Worm (Caenorhabditis elegans) whole organism, late embryonic: ENCODE measurements around the gene K12H4.5.

Source experiments
- C08G9.2 ChIP-seq: sonication (generic microtip); optimal IDR thresholded peaks from 2 replicates; lab custom pipeline; 2016; ENCODE audit warnings: mild to moderate bottlenecking, missing genetic modification characterization, moderate library complexity, missing compliant biosample characterization
- C38D4.7 ChIP-seq: fragments of 200-800 bp; sonication (Bioruptor generic); optimal IDR thresholded peaks from 2 replicates; lab custom pipeline; 2018; ENCODE audit warnings: mild to moderate bottlenecking, missing genetic modification characterization, moderate library complexity, missing compliant biosample characterization
- K02D7.2 ChIP-seq: sonication (generic microtip); optimal IDR thresholded peaks from 2 replicates; lab custom pipeline; 2017; ENCODE audit warnings: mild to moderate bottlenecking, missing genetic modification characterization, missing compliant biosample characterization
- K09A11.1 ChIP-seq: sonication (generic microtip); optimal IDR thresholded peaks from 2 replicates; lab custom pipeline; 2017; ENCODE audit warnings: antibody characterized with exemption, mild to moderate bottlenecking, missing genetic modification characterization, missing compliant biosample characterization; ENCODE audit not compliant: insufficient read depth
- T23F11.4 ChIP-seq: fragments of 200-800 bp; sonication (Bioruptor generic); optimal IDR thresholded peaks from 2 replicates; lab custom pipeline; 2018; ENCODE audit warnings: mild to moderate bottlenecking, missing genetic modification characterization, missing compliant biosample characterization
- ahr-1 ChIP-seq: sonication (generic microtip); optimal IDR thresholded peaks from 2 replicates; lab custom pipeline; 2016; ENCODE audit warnings: missing genetic modification characterization, missing compliant biosample characterization
- ama-1 ChIP-seq: fragments of 150-350 bp; optimal IDR thresholded peaks from 2 replicates; lab custom pipeline; 2014
- ceh-14 ChIP-seq: sonication (generic microtip); optimal IDR thresholded peaks from 2 replicates; lab custom pipeline; 2016; ENCODE audit warnings: missing genotype, missing genetic modification characterization, missing compliant biosample characterization
- ceh-19 ChIP-seq: fragments of 200-800 bp; sonication (Bioruptor generic); optimal IDR thresholded peaks from 2 replicates; lab custom pipeline; 2018; ENCODE audit warnings: mild to moderate bottlenecking, missing genetic modification characterization, missing compliant biosample characterization
- ceh-22 ChIP-seq: sonication (generic microtip); optimal IDR thresholded peaks from 2 replicates; lab custom pipeline; 2017; ENCODE audit warnings: missing biosample characterization, missing genetic modification characterization
- ceh-30 ChIP-seq: fragments of 150-350 bp; optimal IDR thresholded peaks from 2 replicates; lab custom pipeline; 2014; ENCODE audit warnings: missing biosample characterization, missing genetic modification characterization
- ceh-31 ChIP-seq: sonication (generic microtip); optimal IDR thresholded peaks from 2 replicates; lab custom pipeline; 2016; ENCODE audit warnings: missing genetic modification characterization, missing compliant biosample characterization
- ceh-34 ChIP-seq: sonication (generic microtip); optimal IDR thresholded peaks from 2 replicates; lab custom pipeline; 2016; ENCODE audit warnings: mild to moderate bottlenecking, missing genetic modification characterization, missing compliant biosample characterization
- ceh-45 ChIP-seq: fragments of 200-800 bp; sonication (Bioruptor generic); IDR thresholded peaks from 2 replicates; pipeline ENCODE4 v1.3.6; 2022; ENCODE audit warnings: missing genetic modification reagents, missing genetic modification characterization, missing compliant biosample characterization
- ceh-48 ChIP-seq: sonication (generic microtip); optimal IDR thresholded peaks from 2 replicates; lab custom pipeline; 2016; ENCODE audit warnings: missing genetic modification characterization, inconsistent platforms, missing compliant biosample characterization
- ceh-6 ChIP-seq: fragments of 200-800 bp; sonication (Bioruptor generic); optimal IDR thresholded peaks from 2 replicates; lab custom pipeline; 2018; ENCODE audit warnings: mild to moderate bottlenecking, missing genetic modification characterization, missing compliant biosample characterization
- ceh-9 ChIP-seq: sonication (generic microtip); optimal IDR thresholded peaks from 2 replicates; lab custom pipeline; 2016; ENCODE audit warnings: mild to moderate bottlenecking, missing genetic modification characterization, inconsistent platforms, missing compliant biosample characterization
- dmd-4 ChIP-seq: sonication (generic microtip); optimal IDR thresholded peaks from 2 replicates; lab custom pipeline; 2016; ENCODE audit warnings: borderline replicate concordance, missing genetic modification characterization, missing compliant biosample characterization
- dve-1 ChIP-seq: sonication (generic microtip); optimal IDR thresholded peaks from 2 replicates; lab custom pipeline; 2017; ENCODE audit warnings: antibody characterized with exemption, mild to moderate bottlenecking, missing genetic modification characterization, missing compliant biosample characterization
- elt-2 ChIP-seq: sonication (generic microtip); optimal IDR thresholded peaks from 2 replicates; lab custom pipeline; 2016; ENCODE audit warnings: missing genetic modification reagents, missing genetic modification characterization, missing compliant biosample characterization
- elt-4 ChIP-seq: sonication (generic microtip); optimal IDR thresholded peaks from 2 replicates; lab custom pipeline; 2016; ENCODE audit warnings: missing genetic modification characterization, missing compliant biosample characterization
- fax-1 ChIP-seq: sonication (generic microtip); optimal IDR thresholded peaks from 2 replicates; lab custom pipeline; 2016; ENCODE audit warnings: missing genotype, missing genetic modification characterization, missing compliant biosample characterization
- fkh-10 ChIP-seq: fragments of 150-350 bp; optimal IDR thresholded peaks from 2 replicates; lab custom pipeline; 2014; ENCODE audit warnings: missing biosample characterization, missing genetic modification reagents, missing genetic modification characterization
- hlh-13 ChIP-seq: fragments of 200-800 bp; sonication (Bioruptor generic); optimal IDR thresholded peaks from 2 replicates; lab custom pipeline; 2018; ENCODE audit warnings: mild to moderate bottlenecking, missing genetic modification characterization, missing compliant biosample characterization
- hlh-30 ChIP-seq: sonication (generic microtip); optimal IDR thresholded peaks from 2 replicates; lab custom pipeline; 2017; ENCODE audit warnings: antibody characterized with exemption, missing genetic modification characterization, missing compliant biosample characterization; ENCODE audit not compliant: insufficient read depth
- hlh-6 ChIP-seq: sonication (generic microtip); optimal IDR thresholded peaks from 2 replicates; lab custom pipeline; 2016; ENCODE audit warnings: missing genotype, missing genetic modification characterization, missing compliant biosample characterization
- hlh-8 ChIP-seq: sonication (generic microtip); optimal IDR thresholded peaks from 2 replicates; lab custom pipeline; 2016; ENCODE audit warnings: missing genotype, missing genetic modification characterization, missing compliant biosample characterization
- madf-2 ChIP-seq: sonication (generic microtip); optimal IDR thresholded peaks from 2 replicates; lab custom pipeline; 2017; ENCODE audit warnings: missing genetic modification characterization, missing compliant biosample characterization
- mec-3 ChIP-seq: sonication (generic microtip); optimal IDR thresholded peaks from 2 replicates; lab custom pipeline; 2016; ENCODE audit warnings: borderline replicate concordance, missing genetic modification characterization, missing compliant biosample characterization
- nhr-11 ChIP-seq: fragments of 150-350 bp; optimal IDR thresholded peaks from 2 replicates; lab custom pipeline; 2014; ENCODE audit warnings: missing biosample characterization, missing genetic modification characterization
- nhr-232 ChIP-seq: sonication (generic microtip); optimal IDR thresholded peaks from 2 replicates; lab custom pipeline; 2016; ENCODE audit warnings: missing genetic modification characterization, missing compliant biosample characterization
- npax-4 ChIP-seq: sonication (generic microtip); optimal IDR thresholded peaks from 2 replicates; lab custom pipeline; 2016; ENCODE audit warnings: missing genetic modification characterization, missing compliant biosample characterization
- odd-2 ChIP-seq: sonication (generic microtip); optimal IDR thresholded peaks from 2 replicates; lab custom pipeline; 2017; ENCODE audit warnings: antibody characterized with exemption, mild to moderate bottlenecking, missing genetic modification characterization, missing compliant biosample characterization
- pat-9 ChIP-seq: fragments of 200-800 bp; sonication (Bioruptor generic); optimal IDR thresholded peaks from 2 replicates; lab custom pipeline; 2018; ENCODE audit warnings: mild to moderate bottlenecking, missing genetic modification characterization, moderate library complexity, missing compliant biosample characterization
- pax-1 ChIP-seq: fragments of 150-350 bp; optimal IDR thresholded peaks from 2 replicates; lab custom pipeline; 2014; ENCODE audit warnings: missing biosample characterization, missing genetic modification characterization
- pha-2 ChIP-seq: sonication (generic microtip); optimal IDR thresholded peaks from 2 replicates; lab custom pipeline; 2017; ENCODE audit warnings: mild to moderate bottlenecking, missing genetic modification characterization, missing compliant biosample characterization
- pros-1 ChIP-seq: fragments of 150-350 bp; optimal IDR thresholded peaks from 2 replicates; lab custom pipeline; 2014; ENCODE audit warnings: missing biosample characterization, missing genetic modification reagents, missing genetic modification characterization
- ref-2 ChIP-seq: sonication (generic microtip); optimal IDR thresholded peaks from 2 replicates; lab custom pipeline; 2016; ENCODE audit warnings: missing genetic modification characterization, missing compliant biosample characterization
- rnt-1 ChIP-seq: sonication (generic microtip); optimal IDR thresholded peaks from 2 replicates; lab custom pipeline; 2016; ENCODE audit warnings: missing genetic modification characterization, missing compliant biosample characterization
- sox-2 ChIP-seq: fragments of 200-800 bp; sonication (Bioruptor generic); IDR thresholded peaks from 2 replicates; pipeline ENCODE4 v1.3.6; 2022; ENCODE audit warnings: missing genetic modification reagents, missing genetic modification characterization, missing compliant biosample characterization
- sox-4 ChIP-seq: sonication (generic microtip); optimal IDR thresholded peaks from 2 replicates; lab custom pipeline; 2017; ENCODE audit warnings: mild to moderate bottlenecking, missing genetic modification characterization, inconsistent platforms, missing compliant biosample characterization
- syd-9 ChIP-seq: sonication (generic microtip); optimal IDR thresholded peaks from 2 replicates; lab custom pipeline; 2016; ENCODE audit warnings: mild to moderate bottlenecking, missing genetic modification characterization, moderate library complexity, missing compliant biosample characterization
- tbx-2 ChIP-seq: sonication (generic microtip); optimal IDR thresholded peaks from 2 replicates; lab custom pipeline; 2016; ENCODE audit warnings: missing genetic modification characterization, missing compliant biosample characterization
- tbx-7 ChIP-seq: sonication (generic microtip); optimal IDR thresholded peaks from 2 replicates; lab custom pipeline; 2016; ENCODE audit warnings: missing genotype, missing genetic modification characterization, missing compliant biosample characterization
- unc-3 ChIP-seq, 2 experiments: fragments of 200-800 bp in 1 of 2; sonication (Bioruptor generic) in 1 of 2; sonication (generic microtip) in 1 of 2; conservative IDR thresholded peaks in 1 of 2; optimal IDR thresholded peaks in 1 of 2; 2 replicates each; pipeline versions ENCODE4 v1.3.6 to Lab custom; 2016 to 2022; ENCODE audit warnings: missing compliant biosample characterization in 2 of 2, missing genetic modification characterization in 2 of 2, missing genetic modification reagents in 1 of 2
- unc-55 ChIP-seq: sonication (generic microtip); optimal IDR thresholded peaks from 2 replicates; lab custom pipeline; 2017; ENCODE audit warnings: missing biosample characterization, missing genetic modification reagents, missing genetic modification characterization
- unc-86 ChIP-seq: sonication (generic microtip); optimal IDR thresholded peaks from 2 replicates; lab custom pipeline; 2016; ENCODE audit warnings: missing genetic modification characterization, missing compliant biosample characterization
- zip-5 ChIP-seq: sonication (generic microtip); optimal IDR thresholded peaks from 2 replicates; lab custom pipeline; 2016; ENCODE audit warnings: missing genetic modification characterization, missing compliant biosample characterization

The K12H4.5 gene

DNA sequence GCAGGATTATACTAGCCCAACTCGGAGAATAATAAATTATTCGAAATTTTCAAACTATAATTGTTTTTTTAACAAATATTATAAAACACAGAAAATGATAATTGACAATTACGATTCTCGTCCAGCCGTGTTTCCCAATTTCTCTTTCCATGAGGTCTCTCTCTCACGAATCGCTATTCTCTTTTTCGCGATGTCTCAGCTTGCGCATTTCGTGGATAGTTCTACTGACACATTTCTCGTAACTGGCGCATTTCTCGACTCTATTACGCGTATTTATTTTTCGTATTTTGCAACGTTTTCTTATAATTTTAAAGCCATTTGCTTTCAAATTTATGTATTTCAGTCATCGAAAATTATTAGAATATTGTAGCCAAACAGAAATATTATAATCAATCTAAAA is 503 bp upstream of the K12H4.5 start (continued):
- peak; percentile 100 for TF ChIP-seq unc-3 (GFP tag; conservative IDR thresholded peaks at IDR 0.05; lab: Robert Waterston, UW)
- TF ChIP-seq unc-3 (tag; optimal IDR thresholded peaks at IDR 0.05; lab: Kevin White, UChicago), result peak; percentile 100
- peak; percentile 99 for TF ChIP-seq ceh-48
- TF ChIP-seq ceh-9 (tag; lab: Kevin White, UChicago), result peak; percentile 91
- TF ChIP-seq pros-1 (tag; lab: Kevin White, UChicago), result peak; percentile 53
- TF ChIP-seq hlh-13 (GFP tag; lab: Kevin White, UChicago), result peak; percentile 99
- peak; percentile 100 for TF ChIP-seq syd-9 (tag; lab: Kevin White, UChicago)
- TF ChIP-seq sox-4 (tag; lab: Kevin White, UChicago), result peak; percentile 99
- peak; percentile 98 for TF ChIP-seq dve-1 (tag; lab: Kevin White, UChicago)
- TF ChIP-seq hlh-30, result peak; percentile 76
- peak; percentile 100 for TF ChIP-seq tbx-2 (tag; lab: Kevin White, UChicago)
- peak; percentile 100 for TF ChIP-seq fax-1
- TF ChIP-seq ceh-14, result peak; percentile 100
- peak; percentile 85 for TF ChIP-seq pax-1
- TF ChIP-seq ceh-19 (GFP tag; lab: Kevin White, UChicago), result peak; percentile 100
- TF ChIP-seq unc-86 (tag; lab: Kevin White, UChicago), result peak; percentile 100
- peak; percentile 96 for TF ChIP-seq nhr-232 (tag; lab: Kevin White, UChicago)
- TF ChIP-seq sox-2 (GFP tag; lab: Robert Waterston, UW), result peak; percentile 97
- no peak for TF ChIP-seq ama-1
- peak; percentile 100 for TF ChIP-seq rnt-1 (tag; lab: Kevin White, UChicago)
- peak; percentile 23 for TF ChIP-seq unc-55 (GFP tag; lab: Kevin White, UChicago)
- TF ChIP-seq ceh-22 (tag; lab: Kevin White, UChicago), result peak; percentile 37
- TF ChIP-seq ahr-1 (tag; lab: Kevin White, UChicago), result peak; percentile 100
- TF ChIP-seq elt-2, result peak; percentile 100
- peak; percentile 99 for TF ChIP-seq pat-9 (tag; lab: Kevin White, UChicago)
- TF ChIP-seq ceh-30 (tag; lab: Kevin White, UChicago), result no peak
- peak; percentile 99 for TF ChIP-seq npax-4 (tag; lab: Kevin White, UChicago)
- TF ChIP-seq odd-2 (tag; lab: Kevin White, UChicago), result no peak
- TF ChIP-seq ceh-6, result peak; percentile 98
- peak; percentile 98 for TF ChIP-seq pha-2 (tag; lab: Kevin White, UChicago)
- peak; percentile 100 for TF ChIP-seq mec-3 (tag; lab: Kevin White, UChicago)
- peak; percentile 88 for TF ChIP-seq K09A11.1 (tag; lab: Kevin White, UChicago)
- TF ChIP-seq elt-4 (tag; lab: Kevin White, UChicago), result peak; percentile 100
- TF ChIP-seq C08G9.2 (tag; lab: Kevin White, UChicago), result peak; percentile 100
- peak; percentile 100 for TF ChIP-seq ceh-45 (GFP tag; lab: Robert Waterston, UW)
- TF ChIP-seq hlh-8, result peak; percentile 100
- TF ChIP-seq K02D7.2 (tag; lab: Kevin White, UChicago), result peak; percentile 99
- TF ChIP-seq fkh-10, result peak; percentile 42
- TF ChIP-seq dmd-4 (tag; lab: Kevin White, UChicago), result peak; percentile 100
- peak; percentile 100 for TF ChIP-seq ref-2
- TF ChIP-seq C38D4.7, result peak; percentile 98
- peak; percentile 100 for TF ChIP-seq zip-5
- peak; percentile 100 for TF ChIP-seq hlh-6 (tag; lab: Kevin White, UChicago)
- TF ChIP-seq madf-2 (tag; lab: Kevin White, UChicago), result peak; percentile 100
- peak; percentile 99 for TF ChIP-seq T23F11.4 (GFP tag; lab: Kevin White, UChicago)
- no peak for TF ChIP-seq nhr-11
- TF ChIP-seq ceh-34, result peak; percentile 100
- peak; percentile 100 for TF ChIP-seq ceh-31 (tag; lab: Kevin White, UChicago)
- TF ChIP-seq tbx-7 (tag; lab: Kevin White, UChicago), result peak; percentile 100
